Worm (Caenorhabditis elegans) whole organism, L2 larva: Measurements from ENCODE around the gene pqn-80.

Experiments
- C34F6.9 ChIP-seq: fragments of 150-350 bp; optimal IDR thresholded peaks from 2 replicates; lab custom pipeline; 2014; ENCODE audit warnings: missing biosample characterization, missing genetic modification characterization
- F13H6.1 ChIP-seq: sonication (generic microtip); optimal IDR thresholded peaks from 2 replicates; lab custom pipeline; 2016; ENCODE audit warnings: missing genetic modification characterization, missing compliant biosample characterization
- R02D3.7 ChIP-seq: fragments of 150-350 bp; optimal IDR thresholded peaks from 2 replicates; lab custom pipeline; 2014; ENCODE audit warnings: missing biosample characterization, missing genetic modification characterization
- Y55F3AM.14 ChIP-seq: fragments of 200-800 bp; sonication (Bioruptor generic); optimal IDR thresholded peaks from 2 replicates; lab custom pipeline; 2018; ENCODE audit warnings: mild to moderate bottlenecking, missing genetic modification characterization, missing compliant biosample characterization
- ZK546.5 ChIP-seq: sonication (generic microtip); optimal IDR thresholded peaks from 2 replicates; lab custom pipeline; 2017; ENCODE audit warnings: missing biosample characterization, missing genetic modification characterization
- alr-1 ChIP-seq: fragments of 150-350 bp; optimal IDR thresholded peaks from 2 replicates; lab custom pipeline; 2014; ENCODE audit warnings: missing biosample characterization, missing genetic modification characterization
- aly-2 ChIP-seq: fragments of 150-350 bp; optimal IDR thresholded peaks from 2 replicates; lab custom pipeline; 2014; ENCODE audit warnings: missing biosample characterization, missing genetic modification characterization
- ama-1 ChIP-seq: fragments of 150-350 bp; optimal IDR thresholded peaks from 2 replicates; lab custom pipeline; 2018; ENCODE audit warnings: inconsistent platforms
- blmp-1 ChIP-seq: sonication (generic microtip); optimal IDR thresholded peaks from 2 replicates; lab custom pipeline; 2017; ENCODE audit warnings: missing genetic modification characterization, mild to moderate bottlenecking, missing compliant biosample characterization, antibody characterized with exemption, moderate library complexity; ENCODE audit not compliant: insufficient read depth
- ceh-16 ChIP-seq: fragments of 150-350 bp; optimal IDR thresholded peaks from 2 replicates; lab custom pipeline; 2014; ENCODE audit warnings: missing biosample characterization, missing genetic modification characterization
- crh-2 ChIP-seq: sonication (generic microtip); optimal IDR thresholded peaks from 2 replicates; lab custom pipeline; 2017; ENCODE audit warnings: missing biosample characterization, missing genetic modification characterization
- dmd-4 ChIP-seq: sonication (generic microtip); optimal IDR thresholded peaks from 2 replicates; lab custom pipeline; 2017; ENCODE audit warnings: missing biosample characterization, missing genetic modification characterization
- egl-27 ChIP-seq: sonication (generic microtip); optimal IDR thresholded peaks from 3 replicates; lab custom pipeline; 2017; ENCODE audit warnings: missing biosample characterization, missing genetic modification reagents, missing genetic modification characterization
- elt-1 ChIP-seq: fragments of 150-350 bp; optimal IDR thresholded peaks from 2 replicates; lab custom pipeline; 2014; ENCODE audit warnings: missing biosample characterization, missing genetic modification characterization
- elt-3 ChIP-seq: sonication (generic microtip); optimal IDR thresholded peaks from 2 replicates; lab custom pipeline; 2017; ENCODE audit warnings: missing biosample characterization, missing genetic modification characterization
- fos-1 ChIP-seq: fragments of 150-350 bp; optimal IDR thresholded peaks from 2 replicates; lab custom pipeline; 2014; ENCODE audit warnings: missing biosample characterization, missing genetic modification characterization
- gmeb-1 ChIP-seq: fragments of 150-350 bp; optimal IDR thresholded peaks from 2 replicates; lab custom pipeline; 2014; ENCODE audit warnings: missing biosample characterization, missing genetic modification characterization
- lin-11 ChIP-seq: fragments of 150-350 bp; sonication (generic microtip); optimal IDR thresholded peaks from 2 replicates; lab custom pipeline; 2014; ENCODE audit warnings: missing biosample characterization, missing genetic modification characterization, inconsistent platforms, mixed read lengths
- lin-13 ChIP-seq: fragments of 150-350 bp; optimal IDR thresholded peaks from 2 replicates; lab custom pipeline; 2014; ENCODE audit warnings: missing biosample characterization, missing genetic modification reagents, missing genetic modification characterization
- lsy-2 ChIP-seq, 2 experiments: fragments of 150-350 bp in 1 of 2; sonication (generic microtip) in 1 of 2; optimal IDR thresholded peaks; 2 replicates each; lab custom pipeline; 2014 to 2017; ENCODE audit warnings: missing biosample characterization in 2 of 2, missing genetic modification characterization in 2 of 2
- mab-5 ChIP-seq: fragments of 150-350 bp; optimal IDR thresholded peaks from 2 replicates; lab custom pipeline; 2014; ENCODE audit warnings: missing biosample characterization, missing genetic modification characterization
- nhr-10 ChIP-seq: sonication (generic microtip); optimal IDR thresholded peaks from 2 replicates; lab custom pipeline; 2017; ENCODE audit warnings: missing biosample characterization, missing genetic modification characterization
- nhr-11 ChIP-seq: fragments of 150-350 bp; optimal IDR thresholded peaks from 2 replicates; lab custom pipeline; 2014; ENCODE audit warnings: missing biosample characterization, missing genetic modification characterization
- nhr-12 ChIP-seq: fragments of 150-350 bp; optimal IDR thresholded peaks from 2 replicates; lab custom pipeline; 2014; ENCODE audit warnings: missing biosample characterization, missing genetic modification characterization
- nhr-129 ChIP-seq: fragments of 150-350 bp; optimal IDR thresholded peaks from 2 replicates; lab custom pipeline; 2014; ENCODE audit warnings: missing biosample characterization, missing genetic modification characterization
- nhr-21 ChIP-seq: fragments of 150-350 bp; optimal IDR thresholded peaks from 2 replicates; lab custom pipeline; 2014; ENCODE audit warnings: missing biosample characterization, missing genetic modification characterization
- nhr-25 ChIP-seq: fragments of 150-350 bp; sonication (generic microtip); optimal IDR thresholded peaks from 3 replicates; lab custom pipeline; 2014; ENCODE audit warnings: missing biosample characterization, missing genetic modification characterization
- nhr-6 ChIP-seq: fragments of 150-350 bp; optimal IDR thresholded peaks from 2 replicates; lab custom pipeline; 2014; ENCODE audit warnings: missing biosample characterization, missing genetic modification characterization
- nhr-77 ChIP-seq: fragments of 150-350 bp; optimal IDR thresholded peaks from 2 replicates; lab custom pipeline; 2014; ENCODE audit warnings: missing biosample characterization, missing genetic modification characterization
- peb-1 ChIP-seq: fragments of 150-350 bp; optimal IDR thresholded peaks from 2 replicates; lab custom pipeline; 2014; ENCODE audit warnings: missing biosample characterization, missing genetic modification characterization
- sem-4 ChIP-seq: fragments of 150-350 bp; optimal IDR thresholded peaks from 2 replicates; lab custom pipeline; 2014; ENCODE audit warnings: missing biosample characterization, missing genetic modification reagents, missing genetic modification characterization
- skn-1 ChIP-seq: sonication (generic microtip); optimal IDR thresholded peaks from 2 replicates; lab custom pipeline; 2017; ENCODE audit warnings: missing biosample characterization, missing genetic modification characterization
- sma-3 ChIP-seq: sonication (generic microtip); optimal IDR thresholded peaks from 2 replicates; lab custom pipeline; 2016; ENCODE audit warnings: missing genetic modification reagents, missing genetic modification characterization, missing compliant biosample characterization
- sma-9 ChIP-seq, 2 experiments: fragments of 150-350 bp in 1 of 2; sonication (generic microtip) in 1 of 2; optimal IDR thresholded peaks; 2 replicates each; lab custom pipeline; 2014 to 2016; ENCODE audit warnings: missing genetic modification characterization in 2 of 2, mild to moderate bottlenecking in 1 of 2, missing biosample characterization in 1 of 2, missing compliant biosample characterization in 1 of 2, missing genetic modification reagents in 1 of 2, moderate library complexity in 1 of 2
- snpc-4 ChIP-seq: fragments of 150-350 bp; optimal IDR thresholded peaks from 2 replicates; lab custom pipeline; 2014; ENCODE audit warnings: missing biosample characterization, missing genetic modification characterization
- unc-39 ChIP-seq: fragments of 150-350 bp; optimal IDR thresholded peaks from 2 replicates; lab custom pipeline; 2014; ENCODE audit warnings: missing biosample characterization, missing genetic modification characterization
- unc-62 ChIP-seq: fragments of 150-350 bp; optimal IDR thresholded peaks from 2 replicates; lab custom pipeline; 2014; ENCODE audit warnings: missing biosample characterization, missing genetic modification reagents, missing genetic modification characterization
- zag-1 ChIP-seq: fragments of 150-350 bp; optimal IDR thresholded peaks from 2 replicates; lab custom pipeline; 2014; ENCODE audit warnings: missing biosample characterization, missing genetic modification characterization
- ztf-1 ChIP-seq: fragments of 200-800 bp; sonication (Bioruptor generic); conservative IDR thresholded peaks from 2 replicates; pipeline ENCODE4 v1.3.6; 2022; ENCODE audit warnings: missing genetic modification characterization, missing compliant biosample characterization

pqn-80 gene

DNA sequence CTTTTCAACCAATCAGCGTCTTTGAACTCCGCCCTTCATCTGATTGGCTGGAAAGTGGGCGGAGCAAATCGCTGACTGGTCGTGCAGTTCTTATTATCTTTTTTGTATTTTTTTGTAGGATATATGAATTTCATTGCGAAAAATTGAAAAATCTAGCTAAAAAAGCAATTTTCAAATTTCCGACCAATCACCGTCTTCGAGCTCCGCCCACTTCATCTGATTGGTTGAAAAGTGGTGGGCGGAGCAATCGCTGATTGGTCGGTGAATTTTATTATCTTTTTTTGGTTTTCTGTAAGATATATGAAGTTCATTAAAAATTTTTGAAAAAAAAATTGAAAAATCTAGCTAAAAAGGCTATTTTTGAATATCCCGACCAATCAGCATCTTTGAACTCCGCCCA lies 53.9 kb downstream of the pqn-80 start:
- TF ChIP-seq snpc-4 (tag; lab: Kevin White, UChicago), result no peak
- no peak for TF ChIP-seq sma-9 (GFP tag; optimal IDR thresholded peaks at IDR 0.05; lab: Kevin White, UChicago)
- TF ChIP-seq sma-9 (tag; optimal IDR thresholded peaks at IDR 0.05; lab: Kevin White, UChicago), result no peak
- no peak for TF ChIP-seq nhr-77
- no peak for TF ChIP-seq sma-3 (GFP tag; lab: Kevin White, UChicago)
- TF ChIP-seq nhr-10, result no peak
- no peak for TF ChIP-seq mab-5 (tag; lab: Kevin White, UChicago)
- no peak for TF ChIP-seq gmeb-1
- TF ChIP-seq unc-62, result no peak
- TF ChIP-seq C34F6.9, result no peak
- no peak for TF ChIP-seq nhr-11 (tag; lab: Kevin White, UChicago)
- no peak for TF ChIP-seq lsy-2 (tag; optimal IDR thresholded peaks at IDR 0.05; lab: Kevin White, UChicago)
- no peak for TF ChIP-seq lin-13 (GFP tag; lab: Kevin White, UChicago)
- no peak for TF ChIP-seq ZK546.5 (tag; lab: Kevin White, UChicago)
- no peak for TF ChIP-seq aly-2 (tag; lab: Kevin White, UChicago)
- no peak for TF ChIP-seq R02D3.7 (tag; lab: Kevin White, UChicago)
- TF ChIP-seq ztf-1 (GFP tag; lab: Robert Waterston, UW), result no peak
- TF ChIP-seq Y55F3AM.14 (GFP tag; lab: Kevin White, UChicago), result no peak
- no peak for TF ChIP-seq nhr-6 (tag; lab: Kevin White, UChicago)

DNA sequence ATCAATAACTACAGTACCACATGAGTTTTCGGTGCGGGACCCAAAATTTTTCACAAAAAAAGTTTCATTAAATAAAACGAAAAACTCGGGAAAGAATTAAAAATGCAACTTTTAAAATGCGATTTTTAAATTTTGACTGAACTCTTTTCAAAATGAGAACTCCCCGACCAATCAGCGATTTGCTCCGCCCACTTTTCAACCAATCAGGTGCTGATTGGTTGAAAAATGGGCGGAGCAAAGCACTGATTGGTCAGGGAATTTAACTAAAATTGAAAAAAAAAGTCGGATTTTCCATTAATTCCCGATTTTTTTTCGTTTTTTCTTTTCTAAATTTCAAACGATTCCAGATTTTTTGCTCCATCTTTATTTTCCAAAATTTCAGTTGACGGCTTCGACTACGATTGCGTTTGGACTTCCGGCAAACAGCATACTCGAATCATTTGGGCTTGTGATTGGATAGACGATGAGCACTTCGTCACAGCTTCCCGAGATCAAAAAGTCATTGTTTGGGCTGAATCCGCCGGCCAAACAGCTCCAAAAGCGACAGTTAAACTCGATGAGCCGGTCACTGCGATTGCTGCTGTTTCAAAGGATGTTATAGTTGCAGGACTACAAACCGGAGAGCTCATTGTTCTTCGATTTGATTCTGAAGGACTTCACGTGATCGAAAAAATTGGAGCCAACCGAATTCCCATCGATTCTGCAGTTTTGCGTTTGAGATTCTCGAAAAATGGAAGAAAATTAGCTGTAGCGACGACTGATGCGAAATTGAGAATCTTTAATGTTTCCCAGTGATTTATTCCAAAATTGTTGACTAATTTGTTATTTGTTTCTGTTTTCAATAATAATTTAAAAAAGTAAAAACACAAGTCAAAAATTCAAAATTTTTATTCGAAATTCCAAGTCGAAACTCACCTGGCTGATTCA lies 59.3 kb downstream of the pqn-80 start:
- TF ChIP-seq unc-39 (no peak), ceh-16 (tag; lab: Kevin White, UChicago) (no peak), nhr-129 (tag; lab: Kevin White, UChicago) (no peak), alr-1 (no peak), ama-1 (lab: Kevin White, UChicago) (no peak), elt-3 (tag; lab: Kevin White, UChicago) (no peak), lsy-2 (tag; optimal IDR thresholded peaks at IDR 0.05; lab: Kevin White, UChicago) (no peak)
- TF ChIP-seq, all 48 proteins: peak for 0

DNA sequence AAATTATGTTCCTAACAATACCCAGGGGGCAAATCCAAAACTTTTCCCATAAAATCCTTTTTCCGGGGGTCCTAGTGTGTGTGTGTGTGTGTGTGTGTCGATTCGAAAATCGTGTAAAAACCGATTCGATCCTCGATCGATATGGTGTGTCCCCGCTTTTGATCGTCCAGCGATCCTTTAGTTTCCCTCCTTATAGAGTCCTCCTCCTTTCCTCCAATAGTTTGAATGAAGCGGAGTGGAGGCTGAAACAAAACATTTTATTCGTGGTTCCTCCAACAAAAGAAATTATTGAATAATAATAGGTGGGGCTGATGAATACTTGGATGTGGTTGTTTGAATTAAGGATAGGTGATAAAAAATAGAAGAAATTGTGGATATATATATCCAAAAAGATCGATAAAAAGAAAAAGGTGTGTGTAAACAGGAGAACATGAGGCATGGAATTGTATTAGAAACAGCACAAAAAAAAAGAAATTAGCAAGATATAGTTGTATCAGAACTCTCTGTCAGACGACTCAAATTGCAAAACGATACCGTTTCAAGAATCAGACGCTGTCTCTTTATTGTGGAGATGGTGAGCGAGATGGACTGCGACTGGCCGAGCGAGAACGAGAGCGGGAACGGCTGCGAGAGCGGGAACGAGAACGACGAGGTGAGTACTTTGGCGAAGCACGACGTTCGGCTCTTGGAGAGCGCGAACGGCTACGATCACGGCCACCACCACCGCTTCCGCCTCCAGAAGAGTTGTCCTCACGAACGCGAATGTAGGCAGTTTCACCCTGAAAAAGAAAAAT lies 60.3 kb downstream of the pqn-80 start:
- TF ChIP-seq lin-13 (GFP tag; lab: Kevin White, UChicago) (no peak), aly-2 (tag; lab: Kevin White, UChicago) (no peak), nhr-129 (tag; lab: Kevin White, UChicago) (no peak), elt-3 (tag; lab: Kevin White, UChicago) (no peak), ama-1 (lab: Kevin White, UChicago) (no peak), alr-1 (no peak), unc-62 (no peak), blmp-1 (tag; lab: Kevin White, UChicago) (no peak), elt-1 (no peak), Y55F3AM.14 (GFP tag; lab: Kevin White, UChicago) (no peak)

DNA sequence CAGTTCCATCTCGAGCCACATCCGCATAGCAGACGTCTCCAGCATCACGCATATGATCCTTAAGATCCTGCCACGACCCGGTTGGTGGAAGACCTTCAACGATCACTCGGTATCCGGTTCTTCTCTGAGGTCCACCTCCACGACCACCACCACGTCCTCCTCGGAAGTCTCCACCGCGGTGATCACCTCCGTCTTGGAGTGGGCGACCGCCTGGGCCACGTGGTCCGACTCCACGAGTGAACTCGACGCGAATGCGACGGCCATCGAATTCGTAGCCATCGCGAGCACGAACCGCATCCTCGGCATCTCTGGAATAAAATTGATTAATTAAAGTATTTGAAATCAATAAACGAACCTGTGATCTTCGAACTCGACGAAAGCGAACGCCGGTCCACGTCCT lies 61.0 kb downstream of the pqn-80 start:
- TF ChIP-seq lin-13 (GFP tag; lab: Kevin White, UChicago) (no peak), gmeb-1 (no peak), sem-4 (tag; lab: Kevin White, UChicago) (no peak)

DNA sequence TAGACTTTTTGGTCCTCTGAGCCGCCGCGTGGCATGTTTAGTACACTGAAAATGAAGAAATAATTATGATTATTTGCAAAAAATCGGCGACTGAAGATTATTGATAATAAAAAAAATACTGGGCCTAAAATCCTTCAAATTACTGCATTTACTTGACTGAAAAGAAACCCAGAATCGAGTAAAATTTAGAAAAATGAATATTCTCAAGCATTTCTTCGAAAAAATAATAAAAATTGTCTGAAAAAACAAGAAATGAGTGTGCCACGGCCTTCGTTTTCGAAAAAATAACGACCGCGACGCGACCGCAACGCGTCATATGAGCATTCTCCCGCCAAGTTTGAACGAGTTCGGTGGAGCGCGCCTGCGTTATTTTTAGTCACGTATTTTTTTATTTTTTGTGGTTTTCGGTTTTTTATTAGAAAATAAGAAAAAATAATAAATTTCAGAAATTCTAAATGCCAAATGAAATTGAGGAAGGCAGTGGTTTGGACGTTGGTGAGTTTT lies 61.6 kb downstream of the pqn-80 start, which contains the start of the genes rsp-3 and spin-4:
Gene rsp-3, minus strand, starts transcription at position 51 of the 504 bp plus-strand sequence.
Gene spin-4, plus strand, starts transcription at position 447 of the 504 bp plus-strand sequence.
- TF ChIP-seq aly-2 (tag; lab: Kevin White, UChicago) (no peak), zag-1 (tag; lab: Kevin White, UChicago) (peak; percentile 1), ztf-1 (GFP tag; lab: Robert Waterston, UW) (no peak), lsy-2 (tag; optimal IDR thresholded peaks at IDR 0.05; lab: Kevin White, UChicago) (peak; percentile 52 to 87), nhr-77 (no peak), elt-1 (no peak), alr-1 (no peak), mab-5 (tag; lab: Kevin White, UChicago) (peak; percentile 26), ceh-16 (tag; lab: Kevin White, UChicago) (no peak), Y55F3AM.14 (GFP tag; lab: Kevin White, UChicago) (no peak), gmeb-1 (peak; percentile 86), peb-1 (tag; lab: Kevin White, UChicago) (no peak), sma-9 (GFP tag; optimal IDR thresholded peaks at IDR 0.05; lab: Kevin White, UChicago) (no peak), sma-9 (tag; optimal IDR thresholded peaks at IDR 0.05; lab: Kevin White, UChicago) (no peak), nhr-12 (tag; lab: Kevin White, UChicago) (no peak), elt-3 (tag; lab: Kevin White, UChicago) (no peak), unc-62 (no peak), egl-27 (tag; lab: Kevin White, UChicago) (no peak), skn-1 (tag; lab: Kevin White, UChicago) (peak; percentile 14), lin-11 (tag; lab: Kevin White, UChicago) (peak; percentile 74), nhr-25 (tag; lab: Kevin White, UChicago) (peak; percentile 70), crh-2 (tag; lab: Kevin White, UChicago) (peak; percentile 84), dmd-4 (tag; lab: Kevin White, UChicago) (no peak), nhr-21 (peak; percentile 37), fos-1 (tag; lab: Kevin White, UChicago) (peak; percentile 59), F13H6.1 (peak; percentile 43)
